Worm (Caenorhabditis elegans) whole organism, L4/young adult: ENCODE data around the gene F09E5.8.
"Not testable (repeated sequence)": the region's sequence is repeated elsewhere in the genome, so short reads cannot be mapped to it uniquely, and the experiment has no call there.

Experiments used
- W03F9.2 ChIP-seq: fragments of 150-350 bp; optimal IDR thresholded peaks from 2 replicates; lab custom pipeline; 2014; ENCODE audit warnings: missing biosample characterization, missing genetic modification characterization
- dao-5 ChIP-seq: sonication (generic microtip); optimal IDR thresholded peaks from 2 replicates; lab custom pipeline; 2016; ENCODE audit warnings: missing genotype, missing genetic modification characterization, moderate library complexity, missing compliant biosample characterization
- him-1 ChIP-seq: sonication (generic microtip); optimal IDR thresholded peaks from 2 replicates; lab custom pipeline; 2016; ENCODE audit warnings: missing genotype, missing genetic modification reagents, missing genetic modification characterization, missing compliant biosample characterization

The F09E5.8 gene

DNA sequence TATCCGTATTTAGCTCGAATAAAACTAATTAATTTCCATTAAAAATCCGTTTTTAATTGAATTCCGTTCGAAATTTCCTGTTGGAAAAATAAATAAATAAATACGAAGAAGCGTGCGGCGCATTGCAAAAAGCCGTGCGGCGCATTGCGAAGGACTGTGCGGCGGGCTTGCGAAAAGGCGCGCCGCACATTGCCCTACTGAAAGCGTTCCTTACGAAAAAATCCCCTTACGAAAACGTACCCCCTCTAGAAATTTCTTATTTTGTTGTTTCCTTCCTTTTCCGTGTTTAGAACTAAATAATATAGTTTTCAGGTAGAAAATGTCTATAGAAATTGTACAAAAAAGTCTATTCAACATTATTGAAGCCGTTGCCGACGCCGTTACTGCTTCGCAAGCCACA lies at the start of gene F09E5.8:
Gene F09E5.8, plus strand, starts transcription at position 313 of the 400 bp plus-strand sequence.
- TF ChIP-seq W03F9.2, dao-5, him-1 (tag; lab: Kevin White, UChicago): not testable (repeated sequence)

DNA sequence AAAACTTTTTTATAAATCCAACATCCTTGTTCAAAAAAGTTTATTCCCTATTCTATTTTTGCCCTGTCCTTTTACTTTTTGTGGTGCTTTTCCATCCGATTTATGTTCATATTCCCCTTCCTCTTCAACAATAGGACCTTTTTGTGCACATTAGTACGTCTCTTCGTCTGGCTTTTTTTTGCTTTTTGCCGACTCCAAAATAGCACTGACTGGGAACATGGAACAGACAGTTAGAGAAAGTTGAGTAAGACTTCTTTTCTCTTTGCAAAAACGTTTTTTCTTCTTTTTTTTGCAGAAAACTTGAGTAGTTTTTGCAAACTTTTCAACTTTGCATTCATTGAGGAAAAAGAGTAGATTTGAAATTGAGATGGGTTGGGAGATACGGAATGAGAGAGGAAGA lies 48.7 kb upstream of the F09E5.8 start:
- TF ChIP-seq dao-5 (tag; lab: Kevin White, UChicago), result no peak
- no peak for TF ChIP-seq him-1 (tag; lab: Kevin White, UChicago)
- TF ChIP-seq W03F9.2 (tag; lab: Kevin White, UChicago), result no peak

DNA sequence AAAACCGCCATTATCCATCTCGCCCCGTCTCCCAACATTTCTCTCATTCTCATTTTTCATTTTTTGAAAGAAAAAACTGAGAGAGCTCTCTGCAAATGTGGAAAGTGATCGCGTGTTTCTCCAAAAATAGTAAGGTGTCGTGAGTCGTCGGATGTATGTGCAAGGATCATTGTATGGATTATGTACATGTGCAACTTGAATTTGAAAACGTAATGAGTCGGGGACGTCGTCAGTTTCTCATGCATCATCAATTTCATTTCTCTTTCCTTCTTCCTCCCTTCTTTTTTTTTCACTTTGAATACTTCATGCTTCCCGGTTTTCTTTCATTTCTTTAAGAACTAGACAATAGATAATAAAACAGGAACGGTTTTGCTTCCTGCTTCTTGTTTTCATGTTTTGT lies 45.3 kb upstream of the F09E5.8 start:
- no peak for TF ChIP-seq him-1 (tag; lab: Kevin White, UChicago)
- TF ChIP-seq W03F9.2 (tag; lab: Kevin White, UChicago), result no peak
- TF ChIP-seq dao-5 (tag; lab: Kevin White, UChicago), result no peak

DNA sequence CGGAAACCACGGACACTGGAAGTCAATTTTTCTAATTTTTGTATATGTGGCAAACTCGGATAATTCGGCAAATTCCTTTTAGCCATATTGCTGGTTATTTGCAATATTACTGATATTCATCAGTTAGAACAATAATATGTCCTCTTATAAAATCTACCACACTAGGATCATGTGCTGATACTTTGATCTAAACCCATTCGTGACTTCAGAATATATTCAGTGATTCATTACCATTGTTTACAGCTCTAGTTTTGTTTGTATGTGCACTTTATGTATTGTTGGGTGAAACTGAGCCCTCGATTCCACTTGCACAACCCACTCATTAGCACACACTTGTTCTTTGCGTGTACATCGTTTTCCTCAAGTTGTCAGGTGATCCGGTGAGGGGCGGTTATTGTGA lies 44.3 kb upstream of the F09E5.8 start:
- TF ChIP-seq dao-5 (tag; lab: Kevin White, UChicago) (no peak), him-1 (tag; lab: Kevin White, UChicago) (no peak), W03F9.2 (tag; lab: Kevin White, UChicago) (no peak)

DNA sequence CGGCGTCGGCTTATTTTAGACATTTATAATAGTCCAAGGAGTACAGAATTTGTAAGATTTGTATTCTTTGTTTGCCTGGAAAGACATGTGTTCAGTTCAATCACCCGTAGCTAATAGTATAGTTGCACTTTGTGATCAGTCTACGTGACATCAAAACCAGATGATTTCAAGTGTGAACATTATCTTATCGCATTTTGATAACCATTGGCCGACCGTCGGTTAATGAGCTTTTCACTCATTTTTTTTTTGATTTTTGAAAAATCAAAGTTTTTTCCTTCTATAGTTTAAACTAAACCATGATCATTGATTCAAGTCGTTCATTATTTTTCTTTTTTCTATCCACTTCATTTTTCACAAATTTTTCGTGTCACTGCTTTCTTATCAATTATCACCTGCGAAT lies 43.3 kb upstream of the F09E5.8 start:
- TF ChIP-seq W03F9.2 (tag; lab: Kevin White, UChicago), result no peak
- no peak for TF ChIP-seq him-1 (tag; lab: Kevin White, UChicago)
- no peak for TF ChIP-seq dao-5 (tag; lab: Kevin White, UChicago)

DNA sequence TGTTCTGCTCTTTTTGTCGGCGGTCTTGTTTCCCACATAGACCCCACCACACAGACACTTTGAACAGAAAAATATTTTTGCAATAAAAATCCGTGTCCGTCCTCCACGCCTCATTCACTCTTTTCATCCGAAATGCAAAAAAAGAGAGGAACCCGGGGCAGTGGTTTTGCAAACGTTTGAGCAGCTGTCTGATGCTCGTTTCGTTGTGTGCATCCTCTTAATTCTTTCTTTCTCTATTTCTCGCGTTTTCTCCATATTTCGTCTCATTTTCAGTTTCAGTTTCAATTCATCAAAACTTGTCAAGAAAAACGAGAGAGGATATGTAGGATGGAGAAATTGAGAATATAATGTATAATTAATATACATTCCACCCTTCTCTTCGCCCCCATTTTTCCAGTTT lies 41.5 kb upstream of the F09E5.8 start:
- TF ChIP-seq him-1 (tag; lab: Kevin White, UChicago) (no peak), dao-5 (tag; lab: Kevin White, UChicago) (no peak), W03F9.2 (tag; lab: Kevin White, UChicago) (no peak)

DNA sequence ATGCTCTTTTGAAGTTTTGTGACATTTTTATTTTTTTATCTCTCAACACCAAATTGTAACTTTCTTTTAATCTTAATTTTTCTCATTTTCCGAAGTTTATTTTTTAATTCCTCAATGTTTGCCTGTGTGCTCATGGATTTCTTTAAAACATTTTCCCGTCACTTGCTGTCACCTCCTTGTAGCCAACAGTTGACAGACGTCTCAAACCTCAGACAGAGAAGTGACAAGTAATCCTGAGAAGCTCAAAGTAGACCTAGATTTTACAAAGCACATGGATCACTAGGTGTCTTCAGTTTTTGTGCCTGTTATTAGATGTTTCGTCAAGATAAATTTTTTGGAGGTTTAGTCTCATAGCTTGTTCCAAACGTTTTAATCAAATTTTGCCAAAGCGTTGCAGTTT lies 40.7 kb upstream of the F09E5.8 start:
- no peak for TF ChIP-seq dao-5 (tag; lab: Kevin White, UChicago)
- no peak for TF ChIP-seq him-1 (tag; lab: Kevin White, UChicago)
- no peak for TF ChIP-seq W03F9.2 (tag; lab: Kevin White, UChicago)

DNA sequence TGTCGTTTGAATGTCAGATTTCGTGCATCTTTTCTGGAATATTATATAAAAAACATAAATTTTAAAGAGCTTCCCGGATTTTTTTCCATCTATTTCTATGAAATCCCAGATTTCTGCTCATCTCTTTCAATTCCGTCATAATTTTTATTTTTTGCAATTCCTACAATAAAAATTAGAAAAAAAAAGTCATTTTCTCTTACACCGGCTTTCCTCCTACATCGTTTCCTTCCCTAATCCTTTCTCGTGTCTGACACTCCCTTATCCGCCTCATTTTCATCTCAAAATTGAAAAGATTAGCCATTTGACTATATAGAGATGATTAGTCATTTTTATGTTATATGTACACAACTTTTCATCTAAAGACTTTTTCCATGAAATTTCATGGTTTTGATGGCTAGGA lies 39.7 kb upstream of the F09E5.8 start:
- no peak for TF ChIP-seq W03F9.2 (tag; lab: Kevin White, UChicago)
- TF ChIP-seq dao-5 (tag; lab: Kevin White, UChicago), result no peak
- no peak for TF ChIP-seq him-1 (tag; lab: Kevin White, UChicago)

DNA sequence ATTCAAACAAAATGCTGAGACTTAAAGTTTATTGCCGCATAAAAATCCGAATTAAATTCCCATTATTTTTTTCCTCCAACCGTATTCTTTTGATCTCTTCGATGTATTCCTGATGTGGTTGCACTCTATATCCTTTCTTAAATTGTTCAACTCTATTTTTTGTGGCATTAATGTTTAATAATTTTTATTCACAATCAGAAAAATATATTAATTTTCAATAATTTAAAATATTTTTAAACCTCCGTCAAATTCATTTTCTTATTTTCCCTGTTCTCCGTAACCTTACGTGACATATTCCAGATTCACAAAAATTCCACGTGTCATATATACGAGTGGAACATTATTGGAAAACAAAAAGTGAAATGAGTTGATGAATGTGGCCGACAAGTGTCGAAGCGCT lies 38.7 kb upstream of the F09E5.8 start, which contains the start of gene gcy-12:
Gene gcy-12, plus strand, starts transcription at position 301 of the 400 bp plus-strand sequence.
- TF ChIP-seq W03F9.2 (tag; lab: Kevin White, UChicago), result no peak
- TF ChIP-seq dao-5 (tag; lab: Kevin White, UChicago), result no peak
- no peak for TF ChIP-seq him-1 (tag; lab: Kevin White, UChicago)

DNA sequence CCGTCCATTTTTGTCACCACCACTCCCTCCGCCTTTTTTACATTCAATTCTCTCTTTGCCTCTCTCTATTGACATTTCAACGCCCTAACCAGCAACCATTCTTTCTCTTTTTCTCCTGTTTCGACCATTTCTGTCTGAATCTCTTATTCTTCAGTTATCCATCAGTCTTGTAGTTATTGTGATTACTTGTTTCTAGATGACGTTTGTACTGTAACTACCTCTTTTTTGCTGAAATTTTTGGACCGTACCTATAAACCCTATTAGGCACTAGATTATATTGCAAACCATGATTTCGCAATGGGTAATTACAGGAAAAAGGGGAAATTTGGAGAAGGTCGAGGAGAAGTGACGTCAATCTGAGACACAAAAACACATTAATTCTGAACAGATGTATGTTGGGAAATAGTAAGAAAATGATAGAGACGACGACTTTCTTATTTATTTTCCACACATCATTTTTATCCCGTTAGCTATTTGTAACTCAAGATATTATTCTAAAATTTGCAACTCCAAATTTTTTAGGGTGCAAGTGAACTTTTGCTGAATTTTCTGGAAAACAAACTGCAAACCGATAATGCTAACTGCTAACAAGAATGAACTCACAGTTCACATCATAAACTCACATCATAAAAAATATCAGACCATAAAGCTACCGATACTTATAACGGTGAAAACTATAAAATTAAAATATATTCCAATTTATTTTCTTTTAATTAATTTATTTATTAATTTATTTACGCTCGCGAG lies 30.1 kb upstream of the F09E5.8 start:
- no peak for TF ChIP-seq him-1 (tag; lab: Kevin White, UChicago)
- no peak for TF ChIP-seq dao-5 (tag; lab: Kevin White, UChicago)
- no peak for TF ChIP-seq W03F9.2 (tag; lab: Kevin White, UChicago)

DNA sequence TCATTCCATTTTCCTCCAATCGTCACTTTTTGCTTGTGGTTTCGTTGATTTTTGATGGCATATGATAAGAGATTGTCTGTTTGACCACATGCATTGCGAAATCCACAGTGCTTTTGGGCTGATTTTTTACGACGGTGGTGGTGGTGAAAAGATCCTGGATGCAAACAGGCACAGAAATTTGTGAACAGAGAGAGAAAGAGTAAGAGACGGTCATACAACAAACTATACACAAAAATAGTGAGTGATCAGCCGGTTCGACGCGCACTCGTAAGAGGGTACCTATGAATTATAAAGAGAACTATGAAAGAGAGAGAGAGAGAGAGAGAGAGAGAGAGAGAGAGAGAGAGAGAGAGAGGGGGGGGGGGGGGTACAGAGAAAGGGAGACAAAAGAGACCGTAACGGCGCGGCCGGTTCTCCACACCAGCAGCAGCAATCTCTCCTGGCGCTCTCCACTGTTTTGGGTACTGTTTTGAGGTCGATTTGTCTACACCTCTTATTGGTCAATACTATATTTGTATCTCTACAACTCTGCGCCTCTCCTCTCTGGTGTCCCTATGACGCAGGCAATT lies 28.7 kb upstream of the F09E5.8 start:
- no peak for TF ChIP-seq him-1 (tag; lab: Kevin White, UChicago)
- TF ChIP-seq W03F9.2 (tag; lab: Kevin White, UChicago), result peak; percentile 8

DNA sequence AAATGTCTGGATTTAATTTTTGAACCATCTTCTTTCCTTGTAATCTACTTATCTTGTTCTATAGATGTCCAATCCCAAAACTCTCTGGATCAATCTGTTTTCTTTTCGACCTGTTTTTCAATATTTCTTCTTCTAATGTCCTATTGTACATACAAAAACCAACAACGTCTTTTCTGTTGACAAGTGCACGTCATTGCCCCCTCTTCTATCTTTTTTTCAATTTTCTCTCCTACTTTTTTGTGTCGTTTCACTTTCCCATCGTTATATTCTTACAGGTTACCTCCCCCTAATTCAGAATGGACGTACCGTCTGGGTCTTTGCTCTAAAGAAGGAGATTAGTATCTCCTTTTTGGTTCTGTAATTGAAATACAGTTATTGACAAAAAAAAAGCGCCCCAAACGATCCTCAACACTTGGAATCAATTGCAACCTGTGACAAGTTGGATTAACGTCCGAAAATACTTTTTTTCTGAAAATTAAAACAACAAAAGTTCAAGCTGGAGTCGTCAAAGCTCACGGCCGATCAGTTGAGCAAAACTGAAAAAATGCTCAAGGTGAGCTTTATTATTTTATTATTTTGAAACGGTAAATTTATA lies 27.6 kb upstream of the F09E5.8 start, which contains the start of gene vhp-1:
Gene vhp-1, plus strand, starts transcription at position 545 of the 595 bp plus-strand sequence.
- TF ChIP-seq him-1 (tag; lab: Kevin White, UChicago) (no peak), W03F9.2 (tag; lab: Kevin White, UChicago) (no peak), dao-5 (tag; lab: Kevin White, UChicago) (no peak)

DNA sequence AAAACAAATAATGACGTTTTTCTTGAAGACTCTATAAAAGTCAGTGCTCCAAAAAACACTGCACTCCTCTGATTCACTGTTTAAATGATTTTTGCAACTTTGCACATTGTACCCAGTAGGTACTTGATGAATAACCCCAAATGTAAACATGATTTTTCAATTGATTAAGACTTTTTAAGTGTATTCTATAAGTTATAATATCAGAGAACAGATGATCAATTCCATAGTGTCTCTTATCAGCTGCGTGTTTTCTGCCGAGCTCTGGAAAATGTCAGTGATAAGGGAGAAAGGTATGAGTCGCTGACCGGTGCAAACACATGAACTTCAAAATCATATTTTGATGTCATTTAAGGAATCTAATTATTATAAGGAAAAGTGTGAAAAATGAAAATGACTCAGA lies 26.7 kb upstream of the F09E5.8 start:
- TF ChIP-seq him-1 (tag; lab: Kevin White, UChicago) (no peak), W03F9.2 (tag; lab: Kevin White, UChicago) (no peak)
